Fruit fly (Drosophila melanogaster): ENCODE results near the gene CG5921.

The CG5921 gene

DNA sequence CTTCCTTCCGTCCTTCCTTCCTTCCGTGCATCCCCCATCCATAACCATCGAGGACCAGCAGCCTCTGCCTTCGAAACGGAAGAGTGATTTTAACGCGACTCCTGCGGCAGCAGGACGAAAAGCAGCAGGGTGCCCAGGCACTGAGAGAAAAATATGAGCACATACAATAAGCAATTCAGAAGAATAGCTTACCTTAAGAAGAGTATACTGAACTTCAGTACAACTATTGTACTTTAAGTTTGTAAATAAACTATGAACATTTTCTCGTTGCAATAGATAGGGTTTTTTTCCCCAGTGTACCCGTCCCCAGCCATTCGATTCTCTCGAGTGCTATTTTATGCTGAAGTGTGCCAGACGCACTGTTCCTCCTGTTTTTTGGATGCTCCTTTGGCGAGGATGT is 18.9 kb upstream of the CG5921 start:
- TF ChIP-seq CG11617 (GFP tag; optimal IDR thresholded peaks at IDR 0.05) (no peak), pad (GFP tag; optimal IDR thresholded peaks at IDR 0.05) (no peak)

DNA sequence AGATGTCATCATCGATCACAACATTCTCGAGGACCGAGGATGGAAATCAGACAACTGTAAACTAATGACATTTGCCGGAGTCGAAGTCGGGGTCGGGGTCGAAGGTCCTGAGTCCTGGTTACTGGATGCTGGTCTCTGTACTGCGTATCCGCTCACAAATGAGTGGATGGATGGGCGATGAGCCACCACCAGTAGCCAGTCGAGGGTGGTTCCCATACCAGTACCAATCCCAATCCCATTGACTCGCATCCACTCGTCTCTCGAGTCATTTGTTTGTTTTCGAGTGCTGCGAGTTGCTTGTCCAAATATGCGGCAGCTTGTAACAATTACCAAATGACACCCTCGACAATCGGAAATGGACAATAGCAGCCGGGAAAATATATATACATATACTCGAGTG is 17.8 kb upstream of the CG5921 start:
- TF ChIP-seq cic (GFP tag; optimal IDR thresholded peaks at IDR 0.05) (no peak), Clk (GFP tag; optimal IDR thresholded peaks at IDR 0.05) (no peak), pad (GFP tag; optimal IDR thresholded peaks at IDR 0.05) (no peak), Crg-1 (GFP tag; optimal IDR thresholded peaks at IDR 0.05) (no peak), CG33017 (tag; optimal IDR thresholded peaks at IDR 0.05) (no peak), CG5204 (GFP tag; optimal IDR thresholded peaks at IDR 0.05) (no peak), Hr96 (GFP tag; optimal IDR thresholded peaks at IDR 0.05) (no peak), Mnt (GFP tag; optimal IDR thresholded peaks at IDR 0.05) (no peak), CG7101 (tag; optimal IDR thresholded peaks at IDR 0.05) (no peak)

DNA sequence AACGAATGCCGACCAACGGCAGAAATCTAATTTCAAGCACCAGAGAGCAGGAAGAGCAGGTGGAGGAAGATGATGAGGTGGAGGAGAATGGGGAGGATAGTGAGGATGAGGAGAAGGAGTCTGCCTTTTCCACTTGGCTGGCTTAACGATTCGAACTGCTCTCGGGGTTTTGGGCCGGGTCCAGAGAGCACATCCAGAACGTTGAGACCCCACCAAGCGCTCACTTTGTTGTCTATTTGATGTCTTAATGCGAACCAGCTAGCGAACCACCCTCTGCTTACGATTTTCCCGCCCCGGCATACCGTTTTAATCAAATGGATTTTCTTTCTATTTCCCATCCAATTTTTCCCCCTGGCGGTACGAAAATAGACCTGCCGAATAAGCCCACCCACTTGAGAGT is 15.9 kb upstream of the CG5921 start:
- no peak for TF ChIP-seq CG7045 (GFP tag; optimal IDR thresholded peaks at IDR 0.05)

DNA sequence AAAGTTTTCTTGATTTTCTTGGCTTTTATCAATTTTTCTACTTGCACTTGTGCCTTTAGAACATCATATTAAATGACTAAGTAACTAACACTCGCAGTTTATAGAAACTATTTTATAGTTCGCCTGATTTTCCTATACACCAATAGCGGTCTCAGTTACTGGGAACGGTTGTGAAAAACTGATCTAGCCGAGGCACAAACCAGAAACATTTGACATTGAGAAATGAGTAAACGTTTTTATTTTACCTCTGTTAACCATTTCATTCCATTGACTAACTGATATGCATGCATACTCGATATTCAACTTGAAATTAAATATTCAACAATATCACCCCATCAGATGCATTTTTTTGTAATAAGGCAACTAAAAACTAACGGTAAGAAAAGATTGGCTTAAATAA is 15.3 kb upstream of the CG5921 start:
- TF ChIP-seq CG33017 (tag; optimal IDR thresholded peaks at IDR 0.05) (no peak), bab1 (GFP tag; optimal IDR thresholded peaks at IDR 0.05) (no peak), Hr96 (GFP tag; optimal IDR thresholded peaks at IDR 0.05) (no peak), cic (GFP tag; optimal IDR thresholded peaks at IDR 0.05) (no peak), cnc (optimal IDR thresholded peaks at IDR 0.05) (no peak), Crg-1 (GFP tag; optimal IDR thresholded peaks at IDR 0.05) (no peak), CG14711 (tag; optimal IDR thresholded peaks at IDR 0.05) (no peak), Clk (GFP tag; optimal IDR thresholded peaks at IDR 0.05) (no peak), kay (GFP tag; ENCODE audit: borderline replicate concordance) (no peak), tj (GFP tag; optimal IDR thresholded peaks at IDR 0.05) (no peak), Mnt (GFP tag; optimal IDR thresholded peaks at IDR 0.05) (no peak), CG1620 (GFP tag; optimal IDR thresholded peaks at IDR 0.05) (no peak), ovo (GFP tag; optimal IDR thresholded peaks at IDR 0.05) (no peak), toe (GFP tag; optimal IDR thresholded peaks at IDR 0.05) (no peak)

DNA sequence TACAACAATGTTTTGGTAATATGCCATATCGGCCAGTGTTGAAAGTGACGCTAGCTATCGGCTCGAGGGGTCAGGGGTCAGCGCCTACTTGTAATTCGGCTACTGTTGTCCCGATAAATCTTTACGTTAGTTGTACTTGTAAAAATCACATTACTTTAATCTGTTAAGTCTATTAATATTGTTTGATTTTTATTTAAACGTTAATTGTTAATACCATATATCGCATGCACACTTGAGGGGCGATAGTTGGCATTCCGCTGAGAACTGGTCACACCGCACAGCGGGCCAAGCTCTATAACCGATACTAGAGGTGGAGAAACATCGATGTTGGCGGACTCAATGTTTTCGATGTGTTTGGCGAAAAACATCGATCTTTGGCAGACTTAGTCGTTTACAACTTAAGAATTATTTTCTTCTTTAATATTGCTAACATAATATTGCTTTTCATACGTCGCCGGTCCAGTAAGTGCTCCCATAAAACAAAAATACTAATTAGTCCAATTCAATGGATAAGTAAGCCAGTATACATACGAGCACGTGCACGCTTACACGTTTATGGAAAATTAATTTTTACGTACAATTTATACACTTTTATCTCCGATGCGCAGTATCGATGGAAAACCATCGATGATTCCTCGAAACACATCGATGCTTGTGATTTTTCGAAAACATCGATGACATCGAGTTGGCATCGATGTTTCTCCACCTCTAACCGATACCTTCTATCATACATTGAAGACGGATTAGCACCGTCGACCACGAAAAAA is 13.3 kb upstream of the CG5921 start, which contains the start of the genes rux and MCTS1:
rux (minus strand) TSS at position 621 of the 767 bp plus-strand sequence.
MCTS1 (plus strand) TSS at position 713 of the 767 bp plus-strand sequence.
- TF ChIP-seq cnc (optimal IDR thresholded peaks at IDR 0.05), result no peak
- TF ChIP-seq cic (GFP tag; optimal IDR thresholded peaks at IDR 0.05), result no peak
- TF ChIP-seq Crg-1 (GFP tag; optimal IDR thresholded peaks at IDR 0.05), result peak; percentile 48
- TF ChIP-seq ovo (GFP tag; optimal IDR thresholded peaks at IDR 0.05), result peak; percentile 30
- peak; percentile 53 for TF ChIP-seq CG1620 (GFP tag; optimal IDR thresholded peaks at IDR 0.05)
- TF ChIP-seq CG11617 (GFP tag; optimal IDR thresholded peaks at IDR 0.05), result peak; percentile 27
- peak; percentile 40 for TF ChIP-seq pad (GFP tag; optimal IDR thresholded peaks at IDR 0.05)
- no peak for TF ChIP-seq CG7045 (GFP tag; optimal IDR thresholded peaks at IDR 0.05)
- TF ChIP-seq CG14711 (tag; optimal IDR thresholded peaks at IDR 0.05), result no peak
- peak; percentile 16 for TF ChIP-seq CG12768 (GFP tag; optimal IDR thresholded peaks at IDR 0.05)
- TF ChIP-seq CG7101 (tag; optimal IDR thresholded peaks at IDR 0.05), result peak; percentile 55
- peak; percentile 26 for TF ChIP-seq bab1 (GFP tag; optimal IDR thresholded peaks at IDR 0.05)
- peak; percentile 7 for TF ChIP-seq kay (GFP tag; ENCODE audit: borderline replicate concordance)
- peak; percentile 3 for TF ChIP-seq tj (GFP tag; optimal IDR thresholded peaks at IDR 0.05)
- peak; percentile 28 for TF ChIP-seq CG5204 (GFP tag; optimal IDR thresholded peaks at IDR 0.05)
- TF ChIP-seq Hr96 (GFP tag; optimal IDR thresholded peaks at IDR 0.05), result peak; percentile 59
- no peak for TF ChIP-seq CG33017 (tag; optimal IDR thresholded peaks at IDR 0.05)
- TF ChIP-seq toe (GFP tag; optimal IDR thresholded peaks at IDR 0.05), result peak; percentile 58
- no peak for TF ChIP-seq Clk (GFP tag; optimal IDR thresholded peaks at IDR 0.05)
- TF ChIP-seq Mnt (GFP tag; optimal IDR thresholded peaks at IDR 0.05), result peak; percentile 53

DNA sequence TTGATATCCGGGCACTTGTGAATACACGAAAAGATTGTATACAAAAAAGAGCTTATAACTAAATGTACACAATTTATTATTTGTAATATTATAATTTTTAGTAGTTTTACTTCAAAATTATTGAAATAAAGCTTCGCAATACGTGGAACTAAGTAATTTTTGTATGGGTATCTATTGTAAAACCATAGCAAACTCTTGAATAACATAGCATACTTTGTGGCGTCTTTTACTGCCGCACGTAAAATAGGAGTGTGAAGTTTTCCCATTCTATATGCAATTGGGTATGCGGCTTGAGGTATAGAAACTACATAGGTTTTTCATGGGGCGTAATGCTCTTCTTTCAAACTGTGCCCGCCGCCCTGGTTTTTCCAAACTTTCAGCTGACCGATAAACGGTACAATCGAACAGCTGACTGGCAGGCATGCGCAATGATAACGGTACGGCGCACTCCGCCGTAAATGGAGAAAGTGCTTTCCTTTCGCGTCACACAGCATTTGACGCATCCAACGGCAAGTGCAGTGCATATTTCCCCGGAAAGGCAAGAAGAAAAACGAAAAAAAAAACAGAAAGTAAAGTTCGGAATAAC is 11.1 kb upstream of the CG5921 start, which contains the start of gene CG5937:
CG5937 (plus strand) TSS at position 575 of the 586 bp plus-strand sequence.
- TF ChIP-seq CG7045 (GFP tag; optimal IDR thresholded peaks at IDR 0.05) (peak; percentile 20), Hr96 (GFP tag; optimal IDR thresholded peaks at IDR 0.05) (no peak), pad (GFP tag; optimal IDR thresholded peaks at IDR 0.05) (peak; percentile 7), CG12768 (GFP tag; optimal IDR thresholded peaks at IDR 0.05) (no peak), CG11617 (GFP tag; optimal IDR thresholded peaks at IDR 0.05) (peak; percentile 13)

Data from whole organism, adult.